Worm (Caenorhabditis elegans): ENCODE measurements around the gene Y82E9BR.9.

Gene Y82E9BR.9

ce11 chrIII:1340240-1340639, 19.3 kb downstream of the Y82E9BR.9 start, which contains the start of gene fbxa-5:
Gene fbxa-5 (minus strand): TSS chrIII:1340340.
- no peak for TF ChIP-seq mbf-1 (tag; optimal IDR thresholded peaks at IDR 0.05)
- no peak for TF ChIP-seq alr-1 (tag; optimal IDR thresholded peaks at IDR 0.05)
- TF ChIP-seq nhr-11 (tag; optimal IDR thresholded peaks at IDR 0.05): no peak
- no peak for TF ChIP-seq nhr-12 (tag; optimal IDR thresholded peaks at IDR 0.05)
- TF ChIP-seq aly-2 (tag; optimal IDR thresholded peaks at IDR 0.05): no peak
- no peak for TF ChIP-seq lsy-2 (tag; optimal IDR thresholded peaks at IDR 0.05)
- no peak for TF ChIP-seq unc-39 (tag; optimal IDR thresholded peaks at IDR 0.05)
- no peak for TF ChIP-seq nhr-25 (tag; optimal IDR thresholded peaks at IDR 0.05)
- no peak for TF ChIP-seq lin-13 (GFP tag; optimal IDR thresholded peaks at IDR 0.05)
- TF ChIP-seq elt-3 (tag; optimal IDR thresholded peaks at IDR 0.05): no peak
- TF ChIP-seq mab-5 (tag; optimal IDR thresholded peaks at IDR 0.05): no peak
- no peak for TF ChIP-seq snpc-4 (tag; optimal IDR thresholded peaks at IDR 0.05)

- TF ChIP-seq nhr-10 (tag; optimal IDR thresholded peaks at IDR 0.05) (no peak), fos-1 (tag; optimal IDR thresholded peaks at IDR 0.05) (peak; percentile 60)
Measured at ce11 chrIII:1331894-1332293, 27.7 kb downstream of the Y82E9BR.9 start, which contains the start of gene Y82E9BL.19. Gene Y82E9BL.19 (plus strand): TSS chrIII:1332016.

ce11 chrIII:1326490-1326889, 33.1 kb downstream of the Y82E9BR.9 start, which contains the start of gene Y82E9BL.18:
Gene Y82E9BL.18 (plus strand): TSS chrIII:1326790.
- no peak for TF ChIP-seq zag-1 (tag; optimal IDR thresholded peaks at IDR 0.05)
- no peak for TF ChIP-seq ztf-11 (tag; optimal IDR thresholded peaks at IDR 0.05)
- no peak for TF ChIP-seq mab-5 (tag; optimal IDR thresholded peaks at IDR 0.05)
- no peak for TF ChIP-seq ceh-16 (tag; optimal IDR thresholded peaks at IDR 0.05)
- TF ChIP-seq ztf-4 (tag; optimal IDR thresholded peaks at IDR 0.05): no peak
- TF ChIP-seq alr-1 (tag; optimal IDR thresholded peaks at IDR 0.05): no peak
- TF ChIP-seq sem-4 (tag; optimal IDR thresholded peaks at IDR 0.05): no peak
- TF ChIP-seq elt-3 (tag; optimal IDR thresholded peaks at IDR 0.05): no peak
- TF ChIP-seq ama-1 (optimal IDR thresholded peaks at IDR 0.05): no peak
- no peak for TF ChIP-seq F13H6.1 (tag; optimal IDR thresholded peaks at IDR 0.05)
- no peak for TF ChIP-seq nhr-25 (tag; optimal IDR thresholded peaks at IDR 0.05)
- TF ChIP-seq ceh-82 (tag; optimal IDR thresholded peaks at IDR 0.05): no peak
- TF ChIP-seq lin-39 (tag; optimal IDR thresholded peaks at IDR 0.05): no peak
- TF ChIP-seq lin-11 (tag; optimal IDR thresholded peaks at IDR 0.05): no peak
- no peak for TF ChIP-seq nhr-11 (tag; optimal IDR thresholded peaks at IDR 0.05)
- TF ChIP-seq dmd-4 (tag; optimal IDR thresholded peaks at IDR 0.05): no peak
- no peak for TF ChIP-seq C34F6.9 (tag; optimal IDR thresholded peaks at IDR 0.05)
- TF ChIP-seq Y55F3AM.14 (GFP tag; optimal IDR thresholded peaks at IDR 0.05): no peak
- TF ChIP-seq unc-39 (tag; optimal IDR thresholded peaks at IDR 0.05): no peak

ce11 chrIII:1324513-1324912, 35.1 kb downstream of the Y82E9BR.9 start, which contains the start of gene fbxa-14:
Gene fbxa-14 (minus strand): TSS chrIII:1324613.
- TF ChIP-seq C34F6.9 (tag; optimal IDR thresholded peaks at IDR 0.05) (no peak), snpc-4 (tag; optimal IDR thresholded peaks at IDR 0.05) (no peak), skn-1 (tag; optimal IDR thresholded peaks at IDR 0.05) (no peak)

ce11 chrIII:1323555-1323954, 36.0 kb downstream of the Y82E9BR.9 start:
- TF ChIP-seq lin-13 (GFP tag; optimal IDR thresholded peaks at IDR 0.05) (no peak), fos-1 (tag; optimal IDR thresholded peaks at IDR 0.05) (peak; percentile 89), elt-1 (tag; optimal IDR thresholded peaks at IDR 0.05) (no peak), crh-2 (tag; optimal IDR thresholded peaks at IDR 0.05) (peak; percentile 1), sma-9 (GFP tag; optimal IDR thresholded peaks at IDR 0.05) (peak; percentile 42), sma-9 (tag; optimal IDR thresholded peaks at IDR 0.05) (no peak), lsy-2 (tag; optimal IDR thresholded peaks at IDR 0.05) (no peak), nhr-10 (tag; optimal IDR thresholded peaks at IDR 0.05) (no peak)

ce11 chrIII:1321561-1321960, 38.0 kb downstream of the Y82E9BR.9 start, which contains the start of gene fbxa-15:
Gene fbxa-15 (minus strand): TSS chrIII:1321661.
- TF ChIP-seq zag-1 (tag; optimal IDR thresholded peaks at IDR 0.05) (no peak), fos-1 (tag; optimal IDR thresholded peaks at IDR 0.05) (peak; percentile 23)

ce11 chrIII:1315038-1315437, 44.5 kb downstream of the Y82E9BR.9 start, which contains the start of the genes fbxa-80 and fbxa-19:
Gene fbxa-80 (minus strand): TSS chrIII:1315210.
Gene fbxa-19 (plus strand): TSS chrIII:1315401.
- TF ChIP-seq unc-62 (GFP tag; optimal IDR thresholded peaks at IDR 0.05) (no peak), nhr-77 (tag; optimal IDR thresholded peaks at IDR 0.05) (no peak), lin-11 (tag; optimal IDR thresholded peaks at IDR 0.05) (no peak), gmeb-1 (tag; optimal IDR thresholded peaks at IDR 0.05) (no peak), skn-1 (tag; optimal IDR thresholded peaks at IDR 0.05) (no peak), ztf-1 (GFP tag; conservative IDR thresholded peaks at IDR 0.05) (no peak), C34F6.9 (tag; optimal IDR thresholded peaks at IDR 0.05) (no peak), fos-1 (tag; optimal IDR thresholded peaks at IDR 0.05) (peak; percentile 78)
